Fruit fly (Drosophila melanogaster) whole organism: ENCODE measurements around the gene CG7016.

Source experiments
- CG8478 ChIP-seq: fragments of >200 bp; optimal IDR thresholded peaks from 2 replicates; lab custom pipeline; 2018; ENCODE audit warnings: inconsistent platforms
- Dll ChIP-seq: fragments of >200 bp; optimal IDR thresholded peaks from 2 replicates; lab custom pipeline; 2017
- EcR ChIP-seq, 2 experiments: fragments of >200 bp; optimal IDR thresholded peaks; 2 replicates each; lab custom pipeline; 2017; ENCODE audit warnings: missing biosample characterization in 2 of 2, missing genetic modification characterization in 2 of 2, missing genetic modification reagents in 2 of 2
- pan ChIP-seq: fragments of >200 bp; optimal IDR thresholded peaks from 2 replicates; lab custom pipeline; 2017
- psq ChIP-seq: fragments of >200 bp; optimal IDR thresholded peaks from 2 replicates; lab custom pipeline; 2017
- usp ChIP-seq: fragments of >200 bp; optimal IDR thresholded peaks from 2 replicates; lab custom pipeline; 2017; ENCODE audit warnings: missing biosample characterization, missing genetic modification characterization, mixed read lengths

- TF ChIP-seq usp (no peak), pan (lab: Kevin White, UChicago) (no peak), Dll (lab: Kevin White, UChicago) (no peak), EcR (GFP tag; optimal IDR thresholded peaks at IDR 0.05; lab: Kevin White, UChicago) (no peak), psq (lab: Kevin White, UChicago) (no peak), CG8478 (lab: Kevin White, UChicago) (no peak)
Measured at dm6 chr3R:24890919-24891318, 28.2 kb downstream of the CG7016 start.
